Fruit fly (Drosophila melanogaster) whole organism, embryonic: ENCODE data around the gene Ccz1.

Source experiments
- Bdp1 ChIP-seq: fragments of 200-800 bp; sonication (Bioruptor generic); optimal IDR thresholded peaks from 3 replicates; lab custom pipeline; 2016; ENCODE audit warnings: missing biosample characterization, missing genetic modification characterization
- CG10267 ChIP-seq: fragments of 200-800 bp; sonication (Bioruptor generic); optimal IDR thresholded peaks from 2 replicates; lab custom pipeline; 2018; ENCODE audit warnings: missing biosample characterization, mild to moderate bottlenecking, missing genetic modification characterization, moderate library complexity
- CG10462 ChIP-seq: fragments of 200-800 bp; sonication (Bioruptor generic); optimal IDR thresholded peaks from 2 replicates; lab custom pipeline; 2016; ENCODE audit warnings: missing biosample characterization, missing genetic modification characterization
- CG12391 ChIP-seq: fragments of 200-800 bp; sonication (Bioruptor generic); optimal IDR thresholded peaks from 3 replicates; lab custom pipeline; 2018; ENCODE audit warnings: missing biosample characterization, mild to moderate bottlenecking, missing genetic modification characterization, moderate library complexity
- CG12659 ChIP-seq: fragments of 200-800 bp; sonication (Bioruptor generic); optimal IDR thresholded peaks from 3 replicates; lab custom pipeline; 2017; ENCODE audit warnings: mild to moderate bottlenecking, missing biosample characterization, missing genetic modification reagents, missing genetic modification characterization
- CG12744 ChIP-seq: fragments of 200-800 bp; sonication (Bioruptor generic); optimal IDR thresholded peaks from 2 replicates; lab custom pipeline; 2016; ENCODE audit warnings: missing biosample characterization, missing genetic modification characterization
- CG14014 ChIP-seq: fragments of 200-800 bp; sonication (Bioruptor generic); IDR thresholded peaks from 2 replicates; pipeline ENCODE4 v1.3.6; 2022; ENCODE audit warnings: missing biosample characterization, missing genetic modification characterization
- CG16815 ChIP-seq: fragments of 200-800 bp; sonication (Bioruptor generic); optimal IDR thresholded peaks from 3 replicates; lab custom pipeline; 2017; ENCODE audit warnings: missing biosample characterization, mild to moderate bottlenecking, missing genetic modification characterization
- CG17359 ChIP-seq: fragments of 200-800 bp; sonication (Bioruptor generic); optimal IDR thresholded peaks from 3 replicates; lab custom pipeline; 2018; ENCODE audit warnings: missing biosample characterization, mild to moderate bottlenecking, missing genetic modification characterization, moderate library complexity
- CG2199 ChIP-seq: fragments of 200-800 bp; sonication (Bioruptor generic); IDR thresholded peaks from 3 replicates; pipeline ENCODE4 v1.3.6; 2022; ENCODE audit warnings: missing biosample characterization, missing genetic modification characterization
- CG3065 ChIP-seq: fragments of 200-800 bp; sonication (Bioruptor generic); optimal IDR thresholded peaks from 2 replicates; lab custom pipeline; 2016; ENCODE audit warnings: missing biosample characterization, missing genetic modification characterization
- CG4617 ChIP-seq: fragments of 200-800 bp; sonication (Bioruptor generic); optimal IDR thresholded peaks from 3 replicates; lab custom pipeline; 2016; ENCODE audit warnings: missing biosample characterization, missing genetic modification characterization, borderline replicate concordance
- CG5180 ChIP-seq: fragments of 200-800 bp; sonication (Bioruptor generic); optimal IDR thresholded peaks from 3 replicates; lab custom pipeline; 2017; ENCODE audit warnings: missing biosample characterization, missing genetic modification characterization, mild to moderate bottlenecking, moderate library complexity, missing genetic modification reagents
- CG6791 ChIP-seq: fragments of 200-800 bp; sonication (Bioruptor generic); IDR thresholded peaks from 3 replicates; pipeline ENCODE4 v1.3.6; 2022; ENCODE audit warnings: missing biosample characterization, missing genetic modification characterization; ENCODE audit not compliant: partially characterized antibody
- CG7839 ChIP-seq: fragments of 200-800 bp; sonication (Bioruptor generic); optimal IDR thresholded peaks from 3 replicates; lab custom pipeline; 2018; ENCODE audit warnings: missing biosample characterization, mild to moderate bottlenecking, missing genetic modification characterization, moderate library complexity
- CoRest ChIP-seq: fragments of 200-800 bp; sonication (Bioruptor generic); optimal IDR thresholded peaks from 3 replicates; lab custom pipeline; 2018; ENCODE audit warnings: missing biosample characterization, mild to moderate bottlenecking, missing genetic modification characterization, moderate library complexity
- Dad ChIP-seq: fragments of 200-800 bp; sonication (Bioruptor generic); optimal IDR thresholded peaks from 3 replicates; lab custom pipeline; 2016; ENCODE audit warnings: missing biosample characterization, missing genetic modification characterization
- HHEX ChIP-seq: fragments of 200-800 bp; sonication (Bioruptor generic); optimal IDR thresholded peaks from 3 replicates; lab custom pipeline; 2017; ENCODE audit warnings: missing biosample characterization, mild to moderate bottlenecking, missing genetic modification characterization, missing genetic modification reagents
- Hsf ChIP-seq: fragments of 200-800 bp; sonication (Bioruptor generic); optimal IDR thresholded peaks from 3 replicates; lab custom pipeline; 2016; ENCODE audit warnings: missing biosample characterization, missing genetic modification characterization
- Nf-YB ChIP-seq: fragments of 200-800 bp; sonication (Bioruptor generic); optimal IDR thresholded peaks from 3 replicates; lab custom pipeline; 2019; ENCODE audit warnings: missing biosample characterization, mild to moderate bottlenecking, missing genetic modification characterization, moderate library complexity
- Scr ChIP-seq: fragments of 200-800 bp; sonication (Bioruptor generic); IDR thresholded peaks from 2 replicates; pipeline ENCODE4 v1.3.6; 2022; ENCODE audit warnings: missing biosample characterization, missing genetic modification characterization; ENCODE audit not compliant: partially characterized antibody
- Sry-β ChIP-seq: fragments of 200-800 bp; sonication (Bioruptor generic); optimal IDR thresholded peaks from 2 replicates; lab custom pipeline; 2018; ENCODE audit warnings: missing biosample characterization, mild to moderate bottlenecking, missing genetic modification characterization, moderate library complexity
- Ssrp ChIP-seq: fragments of 200-800 bp; sonication (Bioruptor generic); optimal IDR thresholded peaks from 2 replicates; lab custom pipeline; 2018; ENCODE audit warnings: missing biosample characterization, mild to moderate bottlenecking, missing genetic modification characterization, moderate library complexity
- Xrp1 ChIP-seq: fragments of 200-800 bp; sonication (Bioruptor generic); IDR thresholded peaks from 2 replicates; pipeline ENCODE4 v1.3.6; 2022; ENCODE audit warnings: missing biosample characterization, missing genetic modification characterization
- bbx ChIP-seq: fragments of 200-800 bp; sonication (Bioruptor generic); IDR thresholded peaks from 2 replicates; pipeline ENCODE4 v1.3.6; 2022; ENCODE audit warnings: missing biosample characterization, missing genetic modification characterization; ENCODE audit not compliant: partially characterized antibody
- corto ChIP-seq: fragments of 200-800 bp; sonication (Bioruptor generic); optimal IDR thresholded peaks from 2 replicates; lab custom pipeline; 2016; ENCODE audit warnings: missing biosample characterization, mild to moderate bottlenecking, missing genetic modification characterization, moderate library complexity
- crc ChIP-seq: fragments of 200-800 bp; sonication (Bioruptor generic); optimal IDR thresholded peaks from 2 replicates; lab custom pipeline; 2016; ENCODE audit warnings: missing biosample characterization, missing genetic modification characterization
- crol ChIP-seq: fragments of 200-800 bp; sonication (Bioruptor generic); IDR thresholded peaks from 2 replicates; pipeline ENCODE4 v1.3.6; 2022; ENCODE audit warnings: missing biosample characterization, missing genetic modification characterization
- danr ChIP-seq: fragments of 200-800 bp; sonication (Bioruptor generic); IDR thresholded peaks from 2 replicates; pipeline ENCODE4 v1.3.6; 2022; ENCODE audit warnings: missing biosample characterization, missing genetic modification characterization
- dimm ChIP-seq: fragments of 200-800 bp; sonication (Bioruptor generic); IDR thresholded peaks from 2 replicates; pipeline ENCODE4 v1.3.6; 2022; ENCODE audit warnings: missing biosample characterization, missing genetic modification characterization
- en ChIP-seq: fragments of 200-800 bp; sonication (Bioruptor generic); optimal IDR thresholded peaks from 2 replicates; lab custom pipeline; 2016; ENCODE audit warnings: missing biosample characterization, missing genetic modification characterization
- grn ChIP-seq: fragments of 200-800 bp; sonication (Bioruptor generic); optimal IDR thresholded peaks from 3 replicates; lab custom pipeline; 2017; ENCODE audit warnings: missing biosample characterization, missing genetic modification characterization
- gsb ChIP-seq: fragments of 200-800 bp; sonication (Bioruptor generic); IDR thresholded peaks from 2 replicates; pipeline ENCODE4 v1.3.6; 2022; ENCODE audit warnings: missing biosample characterization, missing genetic modification characterization
- gsb-n ChIP-seq: fragments of 200-800 bp; sonication (Bioruptor generic); optimal IDR thresholded peaks from 3 replicates; lab custom pipeline; 2018; ENCODE audit warnings: missing biosample characterization, mild to moderate bottlenecking, missing genetic modification characterization
- ind ChIP-seq: fragments of 200-800 bp; sonication (Bioruptor generic); optimal IDR thresholded peaks from 3 replicates; lab custom pipeline; 2016; ENCODE audit warnings: missing biosample characterization, missing genetic modification characterization
- ken ChIP-seq: fragments of 200-800 bp; sonication (Bioruptor generic); IDR thresholded peaks from 3 replicates; pipeline ENCODE4 v1.3.6; 2022; ENCODE audit warnings: missing biosample characterization, missing genetic modification characterization
- knrl ChIP-seq: fragments of 200-800 bp; sonication (Bioruptor generic); IDR thresholded peaks from 3 replicates; pipeline ENCODE4 v1.3.6; 2022; ENCODE audit warnings: missing biosample characterization, missing genetic modification characterization; ENCODE audit not compliant: partially characterized antibody
- nau ChIP-seq: fragments of 200-800 bp; sonication (Bioruptor generic); optimal IDR thresholded peaks from 3 replicates; lab custom pipeline; 2017; ENCODE audit warnings: missing biosample characterization, mild to moderate bottlenecking, missing genetic modification characterization, missing genetic modification reagents
- nmo ChIP-seq: fragments of 200-800 bp; sonication (Bioruptor generic); optimal IDR thresholded peaks from 2 replicates; lab custom pipeline; 2018; ENCODE audit warnings: missing biosample characterization, mild to moderate bottlenecking, missing genetic modification characterization, moderate library complexity
- phol ChIP-seq: fragments of 200-800 bp; sonication (Bioruptor generic); optimal IDR thresholded peaks from 3 replicates; lab custom pipeline; 2018; ENCODE audit warnings: missing biosample characterization, mild to moderate bottlenecking, missing genetic modification characterization, moderate library complexity
- row ChIP-seq: fragments of 200-800 bp; sonication (Bioruptor generic); IDR thresholded peaks from 3 replicates; pipeline ENCODE4 v1.3.6; 2022; ENCODE audit warnings: missing biosample characterization, missing genetic modification characterization
- salm ChIP-seq: fragments of 200-800 bp; sonication (Bioruptor generic); optimal IDR thresholded peaks from 2 replicates; lab custom pipeline; 2018; ENCODE audit warnings: missing biosample characterization, mild to moderate bottlenecking, missing genetic modification characterization
- sens-2 ChIP-seq: fragments of 200-800 bp; sonication (Bioruptor generic); IDR thresholded peaks from 2 replicates; pipeline ENCODE4 v1.3.6; 2022; ENCODE audit warnings: missing biosample characterization, missing genetic modification characterization
- shn ChIP-seq: fragments of 200-800 bp; sonication (Bioruptor generic); optimal IDR thresholded peaks from 3 replicates; lab custom pipeline; 2016; ENCODE audit warnings: missing biosample characterization, missing genetic modification characterization
- stwl ChIP-seq: fragments of 200-800 bp; sonication (Bioruptor generic); optimal IDR thresholded peaks from 3 replicates; lab custom pipeline; 2018; ENCODE audit warnings: missing biosample characterization, mild to moderate bottlenecking, missing genetic modification characterization, moderate library complexity
- trem ChIP-seq: fragments of 200-800 bp; optimal IDR thresholded peaks from 3 replicates; lab custom pipeline; 2019; ENCODE audit warnings: missing biosample characterization, mild to moderate bottlenecking, missing genetic modification characterization, moderate library complexity
- trh ChIP-seq: fragments of 200-800 bp; sonication (Bioruptor generic); optimal IDR thresholded peaks from 2 replicates; lab custom pipeline; 2016; ENCODE audit warnings: missing biosample characterization, missing genetic modification characterization
- vfl ChIP-seq: fragments of 200-800 bp; sonication (Bioruptor generic); optimal IDR thresholded peaks from 2 replicates; lab custom pipeline; 2016; ENCODE audit warnings: missing biosample characterization, missing genetic modification characterization
- wor ChIP-seq: fragments of 200-800 bp; sonication (Bioruptor generic); IDR thresholded peaks from 2 replicates; pipeline ENCODE4 v1.3.6; 2022; ENCODE audit warnings: missing biosample characterization, missing genetic modification characterization
- zen2 ChIP-seq: fragments of 200-800 bp; sonication (Bioruptor generic); IDR thresholded peaks from 3 replicates; pipeline ENCODE4 v1.3.6; 2022; ENCODE audit warnings: missing biosample characterization, missing genetic modification characterization; ENCODE audit not compliant: partially characterized antibody
- zfh1 ChIP-seq: fragments of 200-800 bp; sonication (Bioruptor generic); IDR thresholded peaks from 3 replicates; pipeline ENCODE4 v1.3.6; 2022; ENCODE audit warnings: missing biosample characterization, missing genetic modification characterization

The Ccz1 gene

dm6 chr3L:3882046-3882445 is 16.9 kb downstream of the Ccz1 start (continued):
- TF ChIP-seq wor (GFP tag; lab: Robert Waterston, UW): no peak
- TF ChIP-seq nau (GFP tag; lab: Kevin White, UChicago): no peak
- no peak for TF ChIP-seq CG7839 (tag; lab: Kevin White, UChicago)
- TF ChIP-seq CG10462: no peak
- TF ChIP-seq gsb (GFP tag; lab: Robert Waterston, UW): no peak
- no peak for TF ChIP-seq CG14014 (GFP tag; lab: Robert Waterston, UW)
- TF ChIP-seq salm (tag; lab: Kevin White, UChicago): no peak
- no peak for TF ChIP-seq CG5180 (GFP tag; lab: Kevin White, UChicago)
- no peak for TF ChIP-seq shn (GFP tag; lab: Kevin White, UChicago)
- TF ChIP-seq CG3065 (GFP tag; lab: Kevin White, UChicago): no peak
- no peak for TF ChIP-seq crc
- TF ChIP-seq phol (tag; lab: Kevin White, UChicago): peak; percentile 40
- no peak for TF ChIP-seq trh (GFP tag; lab: Kevin White, UChicago)
- TF ChIP-seq grn: no peak
- peak; percentile 17 for TF ChIP-seq nmo (GFP tag; lab: Kevin White, UChicago)
- 0 out of 3 replicates have a peak, but pooled peaks have one; percentile 15 for TF ChIP-seq row
- no peak for TF ChIP-seq stwl
- TF ChIP-seq knrl: no peak
- no peak for TF ChIP-seq Dad
- TF ChIP-seq crol (GFP tag; lab: Robert Waterston, UW): no peak
- peak; percentile 36 for TF ChIP-seq CG10267 (tag; lab: Kevin White, UChicago)
- no peak for TF ChIP-seq trem (tag; lab: Kevin White, UChicago)
- TF ChIP-seq HHEX (GFP tag; lab: Kevin White, UChicago): no peak
- peak; percentile 5 for TF ChIP-seq Hsf (GFP tag; lab: Kevin White, UChicago)
- no peak for TF ChIP-seq en (GFP tag; lab: Kevin White, UChicago)
- TF ChIP-seq CG12659 (GFP tag; lab: Kevin White, UChicago): no peak
- no peak for TF ChIP-seq dimm (GFP tag; lab: Robert Waterston, UW)

dm6 chr3L:3878734-3879310 is 20.1 kb downstream of the Ccz1 start:
- TF ChIP-seq Xrp1 (GFP tag; lab: Robert Waterston, UW): no peak
- TF ChIP-seq CG2199 (GFP tag; lab: Robert Waterston, UW): peak; percentile 57; the same call in 1 of the 3 replicates
- TF ChIP-seq sens-2 (GFP tag; lab: Robert Waterston, UW): no peak
- TF ChIP-seq zfh1 (GFP tag; lab: Robert Waterston, UW): no peak
- peak; percentile 89 for TF ChIP-seq Nf-YB (GFP tag; lab: Kevin White, UChicago)
- peak; percentile 27; the same call in 1 of the 3 replicates for TF ChIP-seq zen2 (GFP tag; lab: Robert Waterston, UW)
- no peak for TF ChIP-seq ken (GFP tag; lab: Robert Waterston, UW)
- TF ChIP-seq CG4617 (GFP tag; lab: Kevin White, UChicago): no peak
- TF ChIP-seq CG12391: no peak
- TF ChIP-seq trem (tag; lab: Kevin White, UChicago): no peak
- TF ChIP-seq bbx (GFP tag; lab: Robert Waterston, UW): peak; percentile 46
- no peak for TF ChIP-seq CG16815 (GFP tag; lab: Kevin White, UChicago)
- no peak for TF ChIP-seq CG12744
- TF ChIP-seq ind (GFP tag; lab: Kevin White, UChicago): no peak
- TF ChIP-seq vfl (GFP tag; lab: Kevin White, UChicago): no peak
- TF ChIP-seq corto: no peak
- no peak for TF ChIP-seq CoRest (tag; lab: Kevin White, UChicago)
- TF ChIP-seq danr (GFP tag; lab: Robert Waterston, UW): no peak
- TF ChIP-seq gsb-n: no peak
- peak; percentile 13 for TF ChIP-seq Scr
- TF ChIP-seq CG17359 (tag; lab: Kevin White, UChicago): no peak
- no peak for TF ChIP-seq Sry-β (GFP tag; lab: Kevin White, UChicago)
- no peak for TF ChIP-seq Bdp1 (GFP tag; lab: Kevin White, UChicago)
- no peak for TF ChIP-seq Ssrp (tag; lab: Kevin White, UChicago)
- TF ChIP-seq CG6791 (GFP tag; lab: Robert Waterston, UW): peak; percentile 56; the same call in 1 of the 3 replicates
